Fruit fly (Drosophila melanogaster) whole organism, embryonic: ENCODE measurements around the gene CG14370.

Experiments used
- Blimp-1 ChIP-seq: fragments of 200-800 bp; sonication (Bioruptor generic); optimal IDR thresholded peaks from 3 replicates; lab custom pipeline; 2018; ENCODE audit warnings: missing biosample characterization, missing genetic modification characterization, mild to moderate bottlenecking, moderate library complexity, missing genetic modification reagents
- CG10979 ChIP-seq: fragments of 200-800 bp; sonication (Bioruptor generic); optimal IDR thresholded peaks from 2 replicates; lab custom pipeline; 2018; ENCODE audit warnings: missing biosample characterization, mild to moderate bottlenecking, missing genetic modification characterization, moderate library complexity
- CG11398 ChIP-seq: fragments of 200-800 bp; sonication (Bioruptor generic); optimal IDR thresholded peaks from 2 replicates; lab custom pipeline; 2016; ENCODE audit warnings: missing biosample characterization, missing genetic modification characterization
- CG13424 ChIP-seq: fragments of 200-800 bp; sonication (Bioruptor generic); optimal IDR thresholded peaks from 2 replicates; lab custom pipeline; 2019; ENCODE audit warnings: missing biosample characterization, mild to moderate bottlenecking, missing genetic modification characterization, moderate library complexity
- CG14014 ChIP-seq: fragments of 200-800 bp; sonication (Bioruptor generic); IDR thresholded peaks from 2 replicates; pipeline ENCODE4 v1.3.6; 2022; ENCODE audit warnings: missing biosample characterization, missing genetic modification characterization
- CG15269 ChIP-seq: fragments of 200-800 bp; sonication (Bioruptor generic); optimal IDR thresholded peaks from 2 replicates; lab custom pipeline; 2018; ENCODE audit warnings: missing biosample characterization, mild to moderate bottlenecking, missing genetic modification characterization, moderate library complexity
- CG1529 ChIP-seq: fragments of 200-800 bp; sonication (Bioruptor generic); optimal IDR thresholded peaks from 3 replicates; lab custom pipeline; 2018; ENCODE audit warnings: missing biosample characterization, missing genetic modification characterization
- CG1603 ChIP-seq: fragments of 200-800 bp; sonication (Bioruptor generic); optimal IDR thresholded peaks from 2 replicates; lab custom pipeline; 2019; ENCODE audit warnings: missing biosample characterization, mild to moderate bottlenecking, missing genetic modification characterization, moderate library complexity
- CG17328 ChIP-seq: fragments of 200-800 bp; sonication (Bioruptor generic); IDR thresholded peaks from 2 replicates; pipeline ENCODE4 v1.3.6; 2022; ENCODE audit warnings: missing biosample characterization, missing genetic modification characterization
- CG17359 ChIP-seq: fragments of 200-800 bp; sonication (Bioruptor generic); optimal IDR thresholded peaks from 3 replicates; lab custom pipeline; 2018; ENCODE audit warnings: missing biosample characterization, mild to moderate bottlenecking, missing genetic modification characterization, moderate library complexity
- CG17829 ChIP-seq: fragments of 200-800 bp; optimal IDR thresholded peaks from 2 replicates; lab custom pipeline; 2019; ENCODE audit warnings: missing biosample characterization, mild to moderate bottlenecking, missing genetic modification characterization, moderate library complexity
- CG2199 ChIP-seq: fragments of 200-800 bp; sonication (Bioruptor generic); IDR thresholded peaks from 3 replicates; pipeline ENCODE4 v1.3.6; 2022; ENCODE audit warnings: missing biosample characterization, missing genetic modification characterization
- CG2202 ChIP-seq: fragments of 200-800 bp; sonication (Bioruptor generic); optimal IDR thresholded peaks from 2 replicates; lab custom pipeline; 2018; ENCODE audit warnings: missing biosample characterization, mild to moderate bottlenecking, missing genetic modification characterization
- CG2678 ChIP-seq: fragments of 200-800 bp; sonication (Bioruptor generic); optimal IDR thresholded peaks from 3 replicates; lab custom pipeline; 2019; ENCODE audit warnings: missing biosample characterization, mild to moderate bottlenecking, missing genetic modification characterization, moderate library complexity
- CG4282 ChIP-seq: fragments of 200-800 bp; sonication (Bioruptor generic); optimal IDR thresholded peaks from 2 replicates; lab custom pipeline; 2016; ENCODE audit warnings: missing biosample characterization, missing genetic modification characterization
- CG4360 ChIP-seq: fragments of 200-800 bp; sonication (Bioruptor generic); IDR thresholded peaks from 2 replicates; pipeline ENCODE4 v1.3.6; 2022; ENCODE audit warnings: missing biosample characterization, missing genetic modification characterization
- CG4854 ChIP-seq: fragments of 200-800 bp; sonication (Bioruptor generic); optimal IDR thresholded peaks from 2 replicates; lab custom pipeline; 2016; ENCODE audit warnings: missing biosample characterization, missing genetic modification characterization, inconsistent platforms
- CG6683 ChIP-seq: fragments of 200-800 bp; sonication (Bioruptor generic); optimal IDR thresholded peaks from 2 replicates; lab custom pipeline; 2017; ENCODE audit warnings: missing biosample characterization, mild to moderate bottlenecking, missing genetic modification characterization, missing genetic modification reagents
- CG6689 ChIP-seq: fragments of 200-800 bp; sonication (Bioruptor generic); IDR thresholded peaks from 2 replicates; pipeline ENCODE4 v1.3.6; 2022; ENCODE audit warnings: missing biosample characterization, missing genetic modification characterization
- CG7987 ChIP-seq: fragments of 200-800 bp; sonication (Bioruptor generic); optimal IDR thresholded peaks from 2 replicates; lab custom pipeline; 2018; ENCODE audit warnings: missing biosample characterization, mild to moderate bottlenecking, missing genetic modification characterization, moderate library complexity
- CG8359 ChIP-seq: fragments of 200-800 bp; sonication (Bioruptor generic); optimal IDR thresholded peaks from 2 replicates; lab custom pipeline; 2017; ENCODE audit warnings: missing biosample characterization, mild to moderate bottlenecking, missing genetic modification characterization, borderline replicate concordance
- Camta ChIP-seq: fragments of 200-800 bp; sonication (Bioruptor generic); optimal IDR thresholded peaks from 2 replicates; lab custom pipeline; 2016; ENCODE audit warnings: missing biosample characterization, missing genetic modification characterization
- Chrac-16 ChIP-seq: fragments of 200-800 bp; sonication (Bioruptor generic); optimal IDR thresholded peaks from 3 replicates; lab custom pipeline; 2016; ENCODE audit warnings: missing biosample characterization, missing genetic modification characterization
- H2.0 ChIP-seq: fragments of 200-800 bp; sonication (Bioruptor generic); IDR thresholded peaks from 2 replicates; pipeline ENCODE4 v1.3.6; 2022; ENCODE audit warnings: missing biosample characterization, missing genetic modification characterization
- Hr3 ChIP-seq: fragments of 200-800 bp; sonication (Bioruptor generic); optimal IDR thresholded peaks from 3 replicates; lab custom pipeline; 2016; ENCODE audit warnings: missing biosample characterization, missing genetic modification characterization
- Hr78 ChIP-seq, 2 experiments: fragments of 200-800 bp in 1 of 2; fragments of >200 bp in 1 of 2; sonication (Bioruptor generic) in 1 of 2; optimal IDR thresholded peaks; 2 replicates each; lab custom pipeline; 2017 to 2019; ENCODE audit warnings: missing biosample characterization in 2 of 2, missing genetic modification characterization in 2 of 2, mild to moderate bottlenecking in 1 of 2, moderate library complexity in 1 of 2
- Hsf ChIP-seq: fragments of 200-800 bp; sonication (Bioruptor generic); optimal IDR thresholded peaks from 3 replicates; lab custom pipeline; 2016; ENCODE audit warnings: missing biosample characterization, missing genetic modification characterization
- Lhr ChIP-seq: fragments of 200-800 bp; sonication (Bioruptor generic); optimal IDR thresholded peaks from 3 replicates; lab custom pipeline; 2017; ENCODE audit warnings: mild to moderate bottlenecking, missing biosample characterization, missing genetic modification reagents, missing genetic modification characterization
- Myb ChIP-seq: fragments of 200-800 bp; sonication (Bioruptor generic); optimal IDR thresholded peaks from 2 replicates; lab custom pipeline; 2016; ENCODE audit warnings: missing biosample characterization, missing genetic modification characterization
- PHDP ChIP-seq: fragments of 200-800 bp; sonication (Bioruptor generic); optimal IDR thresholded peaks from 3 replicates; lab custom pipeline; 2018; ENCODE audit warnings: missing biosample characterization, mild to moderate bottlenecking, missing genetic modification characterization, moderate library complexity
- Pdp1 ChIP-seq, 2 experiments: fragments of 200-800 bp; sonication (Bioruptor generic); optimal IDR thresholded peaks; 3 replicates each; lab custom pipeline; 2016; ENCODE audit warnings: missing biosample characterization in 2 of 2, missing genetic modification characterization in 2 of 2, mild to moderate bottlenecking in 1 of 2, moderate library complexity in 1 of 2
- Ptx1 ChIP-seq: fragments of 200-800 bp; sonication (Bioruptor generic); IDR thresholded peaks from 2 replicates; pipeline ENCODE4 v1.3.6; 2022; ENCODE audit warnings: missing biosample characterization, missing genetic modification characterization
- Ravus ChIP-seq: fragments of 200-800 bp; sonication (Bioruptor generic); IDR thresholded peaks from 2 replicates; pipeline ENCODE4 v1.3.6; 2022; ENCODE audit warnings: missing biosample characterization, missing genetic modification characterization
- Vsx1 ChIP-seq: fragments of 200-800 bp; sonication (Bioruptor generic); optimal IDR thresholded peaks from 2 replicates; lab custom pipeline; 2017; ENCODE audit warnings: missing biosample characterization, mild to moderate bottlenecking, missing genetic modification characterization, missing genetic modification reagents
- ash1 ChIP-seq: fragments of 200-800 bp; sonication (Bioruptor generic); optimal IDR thresholded peaks from 2 replicates; lab custom pipeline; 2018; ENCODE audit warnings: missing biosample characterization, mild to moderate bottlenecking, missing genetic modification characterization
- az2 ChIP-seq: fragments of 200-800 bp; sonication (Bioruptor generic); optimal IDR thresholded peaks from 3 replicates; lab custom pipeline; 2016; ENCODE audit warnings: missing biosample characterization, missing genetic modification characterization
- cad ChIP-seq: fragments of >200 bp; optimal IDR thresholded peaks from 2 replicates; lab custom pipeline; 2017; ENCODE audit warnings: missing biosample characterization, missing genetic modification characterization
- cas ChIP-seq: fragments of 200-800 bp; sonication (Bioruptor generic); IDR thresholded peaks from 2 replicates; pipeline ENCODE4 v1.3.6; 2022; ENCODE audit warnings: missing biosample characterization, missing genetic modification characterization
- dpn ChIP-seq, 2 experiments: fragments of 200-800 bp; sonication (Bioruptor generic); optimal IDR thresholded peaks; 3 replicates each; lab custom pipeline; 2016; ENCODE audit warnings: missing biosample characterization in 2 of 2, missing genetic modification characterization in 2 of 2
- emc ChIP-seq: fragments of 200-800 bp; sonication (Bioruptor generic); optimal IDR thresholded peaks from 2 replicates; lab custom pipeline; 2016; ENCODE audit warnings: missing biosample characterization, missing genetic modification characterization
- eve ChIP-seq, 2 experiments: fragments of >200 bp; optimal IDR thresholded peaks; 2 replicates each; lab custom pipeline; 2017; ENCODE audit warnings: missing biosample characterization in 2 of 2, missing genetic modification characterization in 2 of 2
- fu2 ChIP-seq: fragments of 200-800 bp; sonication (Bioruptor generic); optimal IDR thresholded peaks from 2 replicates; lab custom pipeline; 2016; ENCODE audit warnings: missing biosample characterization, missing genetic modification characterization
- gem ChIP-seq: fragments of 200-800 bp; sonication (Bioruptor generic); optimal IDR thresholded peaks from 2 replicates; lab custom pipeline; 2019; ENCODE audit warnings: missing biosample characterization, mild to moderate bottlenecking, missing genetic modification characterization, moderate library complexity
- grau ChIP-seq: fragments of 200-800 bp; optimal IDR thresholded peaks from 3 replicates; lab custom pipeline; 2019; ENCODE audit warnings: missing biosample characterization, mild to moderate bottlenecking, missing genetic modification characterization, moderate library complexity
- gsb ChIP-seq: fragments of 200-800 bp; sonication (Bioruptor generic); IDR thresholded peaks from 2 replicates; pipeline ENCODE4 v1.3.6; 2022; ENCODE audit warnings: missing biosample characterization, missing genetic modification characterization
- peb ChIP-seq: fragments of 200-800 bp; sonication (Bioruptor generic); IDR thresholded peaks from 2 replicates; pipeline ENCODE4 v1.3.6; 2022; ENCODE audit warnings: missing biosample characterization, missing genetic modification characterization
- sob ChIP-seq: fragments of 200-800 bp; sonication (Bioruptor generic); IDR thresholded peaks from 2 replicates; pipeline ENCODE4 v1.3.6; 2022; ENCODE audit warnings: missing biosample characterization, missing genetic modification characterization
- sqz ChIP-seq: fragments of 200-800 bp; sonication (Bioruptor generic); optimal IDR thresholded peaks from 3 replicates; lab custom pipeline; 2018; ENCODE audit warnings: missing biosample characterization, mild to moderate bottlenecking, missing genetic modification characterization
- trem ChIP-seq: fragments of 200-800 bp; optimal IDR thresholded peaks from 3 replicates; lab custom pipeline; 2019; ENCODE audit warnings: missing biosample characterization, mild to moderate bottlenecking, missing genetic modification characterization, moderate library complexity
- vnd ChIP-seq: fragments of 200-800 bp; sonication (Bioruptor generic); IDR thresholded peaks from 3 replicates; pipeline ENCODE4 v1.3.6; 2022; ENCODE audit warnings: missing biosample characterization, missing genetic modification characterization; ENCODE audit not compliant: partially characterized antibody
- vvl ChIP-seq: fragments of 200-800 bp; sonication (Bioruptor generic); IDR thresholded peaks from 2 replicates; pipeline ENCODE4 v1.3.6; 2022; ENCODE audit warnings: missing biosample characterization, missing genetic modification characterization

Gene CG14370

DNA sequence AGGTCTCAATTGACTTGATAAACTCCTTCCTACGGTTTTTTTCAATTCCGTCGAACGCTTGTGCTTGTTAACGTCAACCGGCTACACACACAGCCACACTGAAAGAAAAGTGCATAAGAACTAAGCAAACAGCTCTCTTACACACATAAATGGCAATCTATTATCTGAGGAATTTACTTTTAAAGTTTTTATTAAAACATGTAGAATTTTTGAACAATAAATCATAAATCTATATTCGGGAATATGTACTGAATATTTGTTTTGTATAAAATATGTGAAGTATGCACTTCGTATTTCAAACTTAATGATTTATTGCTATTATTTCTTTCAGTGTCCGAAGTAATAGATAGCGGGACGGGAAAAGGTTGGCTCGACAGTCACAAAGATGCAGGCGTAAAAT lies 38.3 kb upstream of the CG14370 start (continued):
- TF ChIP-seq CG2199 (no peak), Hr78 (GFP tag; optimal IDR thresholded peaks at IDR 0.05; lab: Kevin White, UChicago) (peak in 1 of 2 experiments; percentile 37), CG17359 (tag; lab: Kevin White, UChicago) (peak; percentile 65), dpn (GFP tag; optimal IDR thresholded peaks at IDR 0.05; lab: Kevin White, UChicago) (peak; percentile 9 to 25), CG2678 (tag; lab: Kevin White, UChicago) (peak; percentile 63), CG1603 (tag; lab: Kevin White, UChicago) (peak; percentile 56), Ravus (GFP tag; lab: Robert Waterston, UW) (no peak), emc (GFP tag; lab: Kevin White, UChicago) (no peak), CG17829 (tag; lab: Kevin White, UChicago) (peak; percentile 18), CG13424 (peak; percentile 65), Myb (no peak), CG11398 (no peak), Blimp-1 (peak; percentile 71), CG4282 (GFP tag; lab: Kevin White, UChicago) (no peak), vvl (0 out of 2 replicates have a peak, but pooled peaks have one; percentile 13), CG15269 (peak; percentile 49), Pdp1 (GFP tag; optimal IDR thresholded peaks at IDR 0.05; lab: Kevin White, UChicago) (peak in 1 of 2 experiments; percentile 13), CG17328 (peak; percentile 39; the same call in 1 of the 2 replicates), CG8359 (GFP tag; lab: Kevin White, UChicago) (no peak), sqz (GFP tag; lab: Kevin White, UChicago) (peak; percentile 40), CG10979 (tag; lab: Kevin White, UChicago) (peak; percentile 66), Hr3 (peak; percentile 35), grau (tag; lab: Kevin White, UChicago) (peak; percentile 54), ash1 (GFP tag; lab: Kevin White, UChicago) (no peak), eve (GFP tag; optimal IDR thresholded peaks at IDR 0.05; lab: Kevin White, UChicago) (peak in 1 of 2 experiments; percentile 72), cad (GFP tag; lab: Kevin White, UChicago) (no peak), Ptx1 (GFP tag; lab: Robert Waterston, UW) (0 out of 2 replicates have a peak, but pooled peaks have one; percentile 24), CG2202 (tag; lab: Kevin White, UChicago) (no peak), Lhr (GFP tag; lab: Kevin White, UChicago) (no peak), fu2 (no peak), Camta (GFP tag; lab: Kevin White, UChicago) (peak; percentile 32), CG6683 (no peak), Chrac-16 (GFP tag; lab: Kevin White, UChicago) (no peak), trem (peak; percentile 33), CG1529 (GFP tag; lab: Kevin White, UChicago) (peak; percentile 27), az2 (peak; percentile 55), Hsf (GFP tag; lab: Kevin White, UChicago) (peak; percentile 38), CG4360 (GFP tag; lab: Robert Waterston, UW) (no peak), vnd (GFP tag; lab: Robert Waterston, UW) (no peak), CG6689 (GFP tag; lab: Robert Waterston, UW) (peak; percentile 36; the same call in 1 of the 2 replicates), peb (GFP tag; lab: Robert Waterston, UW) (no peak), sob (GFP tag; lab: Robert Waterston, UW) (no peak), CG4854 (GFP tag; lab: Kevin White, UChicago) (no peak), gem (tag; lab: Kevin White, UChicago) (peak; percentile 70), CG14014 (GFP tag; lab: Robert Waterston, UW) (no peak), Vsx1 (GFP tag; lab: Kevin White, UChicago) (no peak), PHDP (peak; percentile 50), cas (GFP tag; lab: Robert Waterston, UW) (no peak), H2.0 (peak; percentile 11; the same call in 1 of the 2 replicates), gsb (GFP tag; lab: Robert Waterston, UW) (no peak), CG7987 (GFP tag; lab: Kevin White, UChicago) (no peak)
